Fruit fly (Drosophila melanogaster) S2 (cell line): ENCODE data around the gene twin.

Experiments
- CG8478 ChIP-seq: fragments of >200 bp; optimal IDR thresholded peaks from 2 replicates; lab custom pipeline; 2018
- CTCF ChIP-seq, 2 experiments: fragments of >200 bp; optimal IDR thresholded peaks; 2 replicates each; lab custom pipeline; 2018

dm6 chr3R:24148838-24149237 lies 72.9 kb downstream of the twin start, which contains the start of gene Slimp:
- TF ChIP-seq CTCF (optimal IDR thresholded peaks at IDR 0.05; lab: Kevin White, UChicago) = no peak
- TF ChIP-seq CG8478 (lab: Kevin White, UChicago) = no peak
